Worm (Caenorhabditis elegans): ENCODE measurements around the gene Y71H2AM.14.

The Y71H2AM.14 gene

ce11 chrIII:2778655-2779054 lies 32.2 kb upstream of the Y71H2AM.14 start, which contains the start of gene laf-1:
Gene laf-1, minus strand, starts transcription at chrIII:2779053.
- TF ChIP-seq ztf-1 (GFP tag; conservative IDR thresholded peaks at IDR 0.05) (no peak), crh-2 (tag; optimal IDR thresholded peaks at IDR 0.05) (no peak), elt-3 (tag; optimal IDR thresholded peaks at IDR 0.05) (no peak), peb-1 (tag; optimal IDR thresholded peaks at IDR 0.05) (no peak), ztf-11 (tag; optimal IDR thresholded peaks at IDR 0.05) (no peak), mbf-1 (tag; optimal IDR thresholded peaks at IDR 0.05) (no peak), zag-1 (tag; optimal IDR thresholded peaks at IDR 0.05) (no peak), nhr-237 (tag; optimal IDR thresholded peaks at IDR 0.05) (no peak), C34F6.9 (tag; optimal IDR thresholded peaks at IDR 0.05) (no peak), nhr-23 (tag; optimal IDR thresholded peaks at IDR 0.05) (no peak), gmeb-1 (tag; optimal IDR thresholded peaks at IDR 0.05) (no peak), unc-55 (GFP tag; optimal IDR thresholded peaks at IDR 0.05) (no peak), dmd-4 (tag; optimal IDR thresholded peaks at IDR 0.05) (no peak), egl-27 (tag; optimal IDR thresholded peaks at IDR 0.05) (no peak), unc-39 (tag; optimal IDR thresholded peaks at IDR 0.05) (no peak)

- TF ChIP-seq nhr-21 (tag; optimal IDR thresholded peaks at IDR 0.05) (no peak), lin-11 (tag; optimal IDR thresholded peaks at IDR 0.05) (no peak), nhr-129 (tag; optimal IDR thresholded peaks at IDR 0.05) (no peak), alr-1 (tag; optimal IDR thresholded peaks at IDR 0.05) (no peak), R02D3.7 (tag; optimal IDR thresholded peaks at IDR 0.05) (no peak), unc-62 (GFP tag; optimal IDR thresholded peaks at IDR 0.05) (no peak), C34F6.9 (tag; optimal IDR thresholded peaks at IDR 0.05) (no peak), ceh-16 (tag; optimal IDR thresholded peaks at IDR 0.05) (no peak), nhr-6 (tag; optimal IDR thresholded peaks at IDR 0.05) (no peak), ztf-11 (tag; optimal IDR thresholded peaks at IDR 0.05) (no peak), nhr-10 (tag; optimal IDR thresholded peaks at IDR 0.05) (no peak), skn-1 (tag; optimal IDR thresholded peaks at IDR 0.05) (no peak)
These were observed 24.3 kb upstream of the Y71H2AM.14 start for ce11 chrIII:2770752-2771151.

- TF ChIP-seq lin-11 (tag; optimal IDR thresholded peaks at IDR 0.05) (no peak), ceh-16 (tag; optimal IDR thresholded peaks at IDR 0.05) (no peak), ztf-11 (tag; optimal IDR thresholded peaks at IDR 0.05) (no peak), zag-1 (tag; optimal IDR thresholded peaks at IDR 0.05) (no peak), nhr-25 (tag; optimal IDR thresholded peaks at IDR 0.05) (no peak), alr-1 (tag; optimal IDR thresholded peaks at IDR 0.05) (no peak), sem-4 (tag; optimal IDR thresholded peaks at IDR 0.05) (no peak), ztf-1 (GFP tag; conservative IDR thresholded peaks at IDR 0.05) (no peak), mdl-1 (tag; optimal IDR thresholded peaks at IDR 0.05) (no peak)
These were observed 22.6 kb upstream of the Y71H2AM.14 start for ce11 chrIII:2769078-2769477.

- no peak for TF ChIP-seq mbf-1 (tag; optimal IDR thresholded peaks at IDR 0.05)
- TF ChIP-seq fos-1 (tag; optimal IDR thresholded peaks at IDR 0.05): peak; percentile 67
- TF ChIP-seq ZK546.5 (tag; optimal IDR thresholded peaks at IDR 0.05): peak; percentile 52
- peak; percentile 56 for TF ChIP-seq Y55F3AM.14 (GFP tag; optimal IDR thresholded peaks at IDR 0.05)
- TF ChIP-seq F13H6.1 (tag; optimal IDR thresholded peaks at IDR 0.05): peak; percentile 89
- TF ChIP-seq elt-3 (tag; optimal IDR thresholded peaks at IDR 0.05): no peak
- peak; percentile 92 for TF ChIP-seq lin-13 (GFP tag; optimal IDR thresholded peaks at IDR 0.05)
- peak; percentile 63 for TF ChIP-seq nhr-10 (tag; optimal IDR thresholded peaks at IDR 0.05)
- TF ChIP-seq lin-11 (tag; optimal IDR thresholded peaks at IDR 0.05): peak; percentile 94
- TF ChIP-seq sem-4 (tag; optimal IDR thresholded peaks at IDR 0.05): peak; percentile 77
- TF ChIP-seq nhr-77 (tag; optimal IDR thresholded peaks at IDR 0.05): peak; percentile 32
- TF ChIP-seq unc-39 (tag; optimal IDR thresholded peaks at IDR 0.05): no peak
- peak; percentile 85 to 94 for TF ChIP-seq lsy-2 (tag; optimal IDR thresholded peaks at IDR 0.05)
- peak; percentile 56 for TF ChIP-seq nhr-21 (tag; optimal IDR thresholded peaks at IDR 0.05)
- TF ChIP-seq zag-1 (tag; optimal IDR thresholded peaks at IDR 0.05): peak; percentile 25
- TF ChIP-seq aly-2 (tag; optimal IDR thresholded peaks at IDR 0.05): no peak
- TF ChIP-seq sma-9 (GFP tag; optimal IDR thresholded peaks at IDR 0.05): peak; percentile 86
- no peak for TF ChIP-seq sma-9 (tag; optimal IDR thresholded peaks at IDR 0.05)
- TF ChIP-seq ceh-82 (tag; optimal IDR thresholded peaks at IDR 0.05): peak; percentile 25
- TF ChIP-seq ztf-11 (tag; optimal IDR thresholded peaks at IDR 0.05): peak; percentile 30
- no peak for TF ChIP-seq lin-39 (tag; optimal IDR thresholded peaks at IDR 0.05)
- TF ChIP-seq R02D3.7 (tag; optimal IDR thresholded peaks at IDR 0.05): peak; percentile 48
- no peak for TF ChIP-seq nhr-23 (tag; optimal IDR thresholded peaks at IDR 0.05)
- peak; percentile 96 for TF ChIP-seq unc-55 (GFP tag; optimal IDR thresholded peaks at IDR 0.05)
- TF ChIP-seq elt-1 (tag; optimal IDR thresholded peaks at IDR 0.05): no peak
- TF ChIP-seq peb-1 (tag; optimal IDR thresholded peaks at IDR 0.05): no peak
- TF ChIP-seq ceh-16 (tag; optimal IDR thresholded peaks at IDR 0.05): peak; percentile 53
- peak; percentile 74 for TF ChIP-seq nhr-129 (tag; optimal IDR thresholded peaks at IDR 0.05)
- TF ChIP-seq ama-1 (optimal IDR thresholded peaks at IDR 0.05): peak; percentile 27
- TF ChIP-seq nhr-12 (tag; optimal IDR thresholded peaks at IDR 0.05): no peak
- peak; percentile 83 for TF ChIP-seq sma-3 (GFP tag; optimal IDR thresholded peaks at IDR 0.05)
- peak; percentile 91 for TF ChIP-seq mab-5 (tag; optimal IDR thresholded peaks at IDR 0.05)
- no peak for TF ChIP-seq unc-62 (GFP tag; optimal IDR thresholded peaks at IDR 0.05)
- peak; percentile 43 for TF ChIP-seq nhr-237 (tag; optimal IDR thresholded peaks at IDR 0.05)
- TF ChIP-seq nhr-6 (tag; optimal IDR thresholded peaks at IDR 0.05): peak; percentile 58
- no peak for TF ChIP-seq dmd-4 (tag; optimal IDR thresholded peaks at IDR 0.05)
- peak; percentile 91 for TF ChIP-seq C34F6.9 (tag; optimal IDR thresholded peaks at IDR 0.05)
- TF ChIP-seq ztf-4 (tag; optimal IDR thresholded peaks at IDR 0.05): peak; percentile 14
- peak; percentile 60 for TF ChIP-seq egl-27 (tag; optimal IDR thresholded peaks at IDR 0.05)
These were observed 22.2 kb upstream of the Y71H2AM.14 start, which contains the start of gene swsn-3 for ce11 chrIII:2768635-2769034. Gene swsn-3, minus strand, starts transcription at chrIII:2768679.
